Fruit fly (Drosophila melanogaster): ENCODE data around the gene wupA.

wupA gene

DNA sequence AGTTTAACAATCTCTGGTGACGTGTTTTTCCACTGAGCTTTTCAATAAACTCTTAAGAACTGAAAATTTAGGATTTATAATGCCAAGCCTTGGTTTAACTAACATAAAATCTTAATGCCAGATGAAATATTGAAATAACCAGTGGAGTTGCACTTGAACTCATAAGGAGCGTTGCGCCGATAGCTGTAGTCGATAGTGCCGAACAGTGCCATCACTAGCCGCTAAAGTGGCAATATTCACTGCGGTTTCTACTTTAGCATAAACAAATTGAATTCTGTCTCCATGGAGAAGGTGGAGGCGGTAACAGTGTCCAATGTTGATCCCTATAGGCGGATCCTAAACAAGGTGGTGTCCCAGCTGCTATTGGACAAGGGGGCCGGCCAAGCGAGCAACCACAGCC, 14.9 kb downstream of the wupA start, which contains the start of gene Taf8 (continued):
- TF ChIP-seq CG34224 (GFP tag; IDR thresholded peaks at IDR 0.05; ENCODE audit: partially characterized antibody), result peak; percentile 31
- 0 out of 2 replicates have a peak, but pooled peaks have one; percentile 10 for TF ChIP-seq CG6272 (GFP tag; IDR thresholded peaks at IDR 0.05)
- no peak for TF ChIP-seq CG3065 (GFP tag; optimal IDR thresholded peaks at IDR 0.05)
- no peak for TF ChIP-seq sens-2 (GFP tag; IDR thresholded peaks at IDR 0.05)
- peak; percentile 54; the same call in 1 of the 2 replicates for TF ChIP-seq ato (GFP tag; IDR thresholded peaks at IDR 0.05; ENCODE audit: partially characterized antibody)
- TF ChIP-seq insv (GFP tag; optimal IDR thresholded peaks at IDR 0.05), result no peak
- TF ChIP-seq Dek (tag; optimal IDR thresholded peaks at IDR 0.05), result no peak
- TF ChIP-seq CG18476 (GFP tag; optimal IDR thresholded peaks at IDR 0.05), result no peak
- TF ChIP-seq Nf-YC (tag; optimal IDR thresholded peaks at IDR 0.05), result no peak
- peak in 1 of 2 experiments; percentile 1 for TF ChIP-seq dpn (GFP tag; optimal IDR thresholded peaks at IDR 0.05)
- TF ChIP-seq kay (GFP tag; optimal IDR thresholded peaks at IDR 0.05), result no peak
- peak; percentile 64 for TF ChIP-seq Dref (GFP tag; IDR thresholded peaks at IDR 0.05)
- TF ChIP-seq CrebB (tag; optimal IDR thresholded peaks at IDR 0.05), result no peak
- no peak for TF ChIP-seq HLH54F (GFP tag; optimal IDR thresholded peaks at IDR 0.05)
- TF ChIP-seq CG32532 (GFP tag; IDR thresholded peaks at IDR 0.05), result no peak
- peak; percentile 84 for TF ChIP-seq Sry-δ (GFP tag; optimal IDR thresholded peaks at IDR 0.05)
- no peak for TF ChIP-seq fd3F (GFP tag; optimal IDR thresholded peaks at IDR 0.05)
- TF ChIP-seq Gug (GFP tag; IDR thresholded peaks at IDR 0.05), result peak; percentile 49; the same call in 1 of the 4 replicates
- no peak for TF ChIP-seq CG5245 (GFP tag; optimal IDR thresholded peaks at IDR 0.05)
- no peak for TF ChIP-seq Chrac-16 (GFP tag; optimal IDR thresholded peaks at IDR 0.05)
- TF ChIP-seq CG2129 (GFP tag; IDR thresholded peaks at IDR 0.05; ENCODE audit: partially characterized antibody), result peak; percentile 45
- TF ChIP-seq HLH4C (GFP tag; IDR thresholded peaks at IDR 0.05; ENCODE audit: partially characterized antibody), result peak; percentile 37; the same call in 2 of the 3 replicates
- TF ChIP-seq CG11695 (GFP tag; IDR thresholded peaks at IDR 0.05), result no peak
- no peak for TF ChIP-seq CG18599 (GFP tag; optimal IDR thresholded peaks at IDR 0.05)
- no peak for TF ChIP-seq zen (tag; optimal IDR thresholded peaks at IDR 0.05)
- TF ChIP-seq scrt (GFP tag; optimal IDR thresholded peaks at IDR 0.05), result no peak
- no peak for TF ChIP-seq MTF-1 (GFP tag; optimal IDR thresholded peaks at IDR 0.05; ENCODE audit: borderline replicate concordance)
- peak; percentile 46; the same call in 1 of the 2 replicates for TF ChIP-seq hbn (GFP tag; IDR thresholded peaks at IDR 0.05; ENCODE audit: partially characterized antibody)
- TF ChIP-seq usp (GFP tag; optimal IDR thresholded peaks at IDR 0.05), result no peak
- TF ChIP-seq nerfin-2 (GFP tag; IDR thresholded peaks at IDR 0.05; ENCODE audit: partially characterized antibody), result peak; percentile 47; the same call in 1 of the 2 replicates
- no peak for TF ChIP-seq CG32772 (GFP tag; IDR thresholded peaks at IDR 0.05)
- TF ChIP-seq Bgb (GFP tag; IDR thresholded peaks at IDR 0.05; ENCODE audit: partially characterized antibody), result peak; percentile 73
- 0 out of 3 replicates have a peak, but pooled peaks have one; percentile 14 for TF ChIP-seq zfh1 (GFP tag; IDR thresholded peaks at IDR 0.05)
- TF ChIP-seq CG14014 (GFP tag; IDR thresholded peaks at IDR 0.05), result no peak
- peak; percentile 32 for TF ChIP-seq CG4617 (GFP tag; optimal IDR thresholded peaks at IDR 0.05; ENCODE audit: borderline replicate concordance)
- no peak for TF ChIP-seq ac (GFP tag; optimal IDR thresholded peaks at IDR 0.05)
- TF ChIP-seq sqz (GFP tag; optimal IDR thresholded peaks at IDR 0.05), result no peak
- TF ChIP-seq chinmo (GFP tag; IDR thresholded peaks at IDR 0.05; ENCODE audit: partially characterized antibody), result 0 out of 4 replicates have a peak, but pooled peaks have one; percentile 51
- 0 out of 2 replicates have a peak, but pooled peaks have one; percentile 7 for TF ChIP-seq sob (GFP tag; IDR thresholded peaks at IDR 0.05)
- no peak for TF ChIP-seq nmo (GFP tag; optimal IDR thresholded peaks at IDR 0.05)
- no peak for TF ChIP-seq Fer2 (tag; optimal IDR thresholded peaks at IDR 0.05)
- TF ChIP-seq aop (GFP tag; IDR thresholded peaks at IDR 0.05), result no peak
- no peak for TF ChIP-seq lab (GFP tag; optimal IDR thresholded peaks at IDR 0.05)
- peak; percentile 81 for TF ChIP-seq CG16813 (GFP tag; IDR thresholded peaks at IDR 0.05; ENCODE audit: partially characterized antibody)
